Worm (Caenorhabditis elegans) whole organism, L1 larva: ENCODE data around the gene srd-27.

Source experiments
- F16B12.6 ChIP-seq: fragments of 150-350 bp; optimal IDR thresholded peaks from 2 replicates; lab custom pipeline; 2014; ENCODE audit warnings: missing biosample characterization, missing genetic modification characterization
- egl-27 ChIP-seq, 2 experiments: fragments of 150-350 bp in 1 of 2; sonication (generic microtip); optimal IDR thresholded peaks; 3 replicates each; lab custom pipeline; 2017 to 2018; ENCODE audit warnings: missing biosample characterization in 2 of 2, missing genetic modification characterization in 2 of 2, missing genetic modification reagents in 2 of 2
- nhr-71 ChIP-seq: sonication (generic microtip); optimal IDR thresholded peaks from 2 replicates; lab custom pipeline; 2016; ENCODE audit warnings: mild to moderate bottlenecking, missing genetic modification characterization, moderate library complexity, missing compliant biosample characterization
- unc-62 ChIP-seq: fragments of 150-350 bp; optimal IDR thresholded peaks from 2 replicates; lab custom pipeline; 2014; ENCODE audit warnings: missing biosample characterization, missing genetic modification reagents, missing genetic modification characterization

- no peak for TF ChIP-seq F16B12.6
- TF ChIP-seq egl-27 (tag; optimal IDR thresholded peaks at IDR 0.05; lab: Kevin White, UChicago): no peak
- TF ChIP-seq nhr-71 (tag; lab: Kevin White, UChicago): no peak
- no peak for TF ChIP-seq unc-62 (GFP tag; lab: Kevin White, UChicago)
These were observed 5.1 kb upstream of the srd-27 start, which contains the start of gene T26E4.10 for ce11 chrV:15798108-15798507.
